Fruit fly (Drosophila melanogaster): Measurements from ENCODE around the gene CG10466.

The CG10466 gene

dm6 chr2L:19756716-19757115 is 35.2 kb upstream of the CG10466 start, which contains the start of gene CG10631 (continued):
- TF ChIP-seq CG13287 (GFP tag; IDR thresholded peaks at IDR 0.05; ENCODE audit: partially characterized antibody) (peak; percentile 90), ATbp (GFP tag; optimal IDR thresholded peaks at IDR 0.05) (no peak), Doc3 (GFP tag; IDR thresholded peaks at IDR 0.05; ENCODE audit: partially characterized antibody) (peak; percentile 69), cas (GFP tag; IDR thresholded peaks at IDR 0.05) (no peak), Sin3A (optimal IDR thresholded peaks at IDR 0.05) (no peak), Scr (GFP tag; IDR thresholded peaks at IDR 0.05; ENCODE audit: partially characterized antibody) (peak; percentile 82), sob (GFP tag; IDR thresholded peaks at IDR 0.05) (0 out of 2 replicates have a peak, but pooled peaks have one; percentile 34), sens-2 (GFP tag; IDR thresholded peaks at IDR 0.05) (no peak), CG3281 (GFP tag; optimal IDR thresholded peaks at IDR 0.05) (peak; percentile 11), Opbp (GFP tag; IDR thresholded peaks at IDR 0.05; ENCODE audit: partially characterized antibody) (peak; percentile 79), CG12155 (GFP tag; optimal IDR thresholded peaks at IDR 0.05) (no peak), lab (GFP tag; optimal IDR thresholded peaks at IDR 0.05) (peak; percentile 34), Dbx (GFP tag; IDR thresholded peaks at IDR 0.05) (0 out of 3 replicates have a peak, but pooled peaks have one; percentile 22)

dm6 chr2L:19758511-19759128 is 33.3 kb upstream of the CG10466 start, which contains the start of the genes CG10628 and Dus3:
Gene CG10628 (minus strand): TSS chr2L:19758615.
Gene Dus3 (plus strand): TSS chr2L:19758879.
- TF ChIP-seq repo (GFP tag; optimal IDR thresholded peaks at IDR 0.05), result peak; percentile 83
- TF ChIP-seq lmd (GFP tag; IDR thresholded peaks at IDR 0.05), result peak; percentile 94
- peak; percentile 60 for TF ChIP-seq Adf1 (GFP tag; IDR thresholded peaks at IDR 0.05)
- peak; percentile 53; the same call in 1 of the 3 replicates for TF ChIP-seq vnd (GFP tag; IDR thresholded peaks at IDR 0.05; ENCODE audit: partially characterized antibody)
- TF ChIP-seq CG15479 (GFP tag; optimal IDR thresholded peaks at IDR 0.05), result peak; percentile 72
- TF ChIP-seq slp2 (GFP tag; optimal IDR thresholded peaks at IDR 0.05), result peak; percentile 68
- TF ChIP-seq Deaf1 (tag; optimal IDR thresholded peaks at IDR 0.05), result peak; percentile 67
- peak; percentile 86 for TF ChIP-seq CG5953 (GFP tag; IDR thresholded peaks at IDR 0.05)
- peak; percentile 91 for TF ChIP-seq Hr3 (GFP tag; optimal IDR thresholded peaks at IDR 0.05)
- peak; percentile 89 for TF ChIP-seq Aef1 (GFP tag; IDR thresholded peaks at IDR 0.05)
- peak; percentile 80 for TF ChIP-seq ssp (GFP tag; IDR thresholded peaks at IDR 0.05)
- TF ChIP-seq CG15601 (tag; optimal IDR thresholded peaks at IDR 0.05), result peak; percentile 86
- TF ChIP-seq CG17328 (GFP tag; IDR thresholded peaks at IDR 0.05), result peak; percentile 90
- TF ChIP-seq Ssrp (tag; optimal IDR thresholded peaks at IDR 0.05), result peak; percentile 86
- TF ChIP-seq CG34422 (GFP tag; IDR thresholded peaks at IDR 0.05), result peak; percentile 96
- peak; percentile 72; the same call in 2 of the 3 replicates for TF ChIP-seq CG11560 (tag; IDR thresholded peaks at IDR 0.05)
- TF ChIP-seq disco-r (GFP tag; optimal IDR thresholded peaks at IDR 0.05), result peak; percentile 83
- peak; percentile 77 for TF ChIP-seq gsb (GFP tag; IDR thresholded peaks at IDR 0.05)
- TF ChIP-seq CG4424 (GFP tag; optimal IDR thresholded peaks at IDR 0.05), result peak; percentile 88
- TF ChIP-seq nerfin-2 (GFP tag; IDR thresholded peaks at IDR 0.05; ENCODE audit: partially characterized antibody), result no peak
- peak; percentile 99 for TF ChIP-seq Med (GFP tag)
- peak; percentile 94 for TF ChIP-seq sob (GFP tag; IDR thresholded peaks at IDR 0.05)
- peak; percentile 87 for TF ChIP-seq otp (GFP tag; IDR thresholded peaks at IDR 0.05)
- TF ChIP-seq CG12155 (GFP tag; optimal IDR thresholded peaks at IDR 0.05), result peak; percentile 90
- peak; percentile 75 for TF ChIP-seq schlank (tag; optimal IDR thresholded peaks at IDR 0.05)
- TF ChIP-seq dimm (GFP tag; IDR thresholded peaks at IDR 0.05), result peak; percentile 75
- peak; percentile 82 for TF ChIP-seq Sry-δ (GFP tag; optimal IDR thresholded peaks at IDR 0.05)
- TF ChIP-seq CG33557 (GFP tag; optimal IDR thresholded peaks at IDR 0.05), result peak; percentile 73
- TF ChIP-seq hth (optimal IDR thresholded peaks at IDR 0.05), result no peak
- peak; percentile 97 for TF ChIP-seq sd (tag; optimal IDR thresholded peaks at IDR 0.05)
- peak; percentile 86 for TF ChIP-seq scrt (GFP tag; optimal IDR thresholded peaks at IDR 0.05)
- TF ChIP-seq ro (GFP tag; IDR thresholded peaks at IDR 0.05), result peak; percentile 49
- peak; percentile 94 for TF ChIP-seq nmo (GFP tag; optimal IDR thresholded peaks at IDR 0.05)
- TF ChIP-seq org-1 (GFP tag; optimal IDR thresholded peaks at IDR 0.05), result peak; percentile 77
- 0 out of 2 replicates have a peak, but pooled peaks have one; percentile 33 for TF ChIP-seq crol (GFP tag; IDR thresholded peaks at IDR 0.05)
- TF ChIP-seq CG15073 (GFP tag; optimal IDR thresholded peaks at IDR 0.05), result no peak
- TF ChIP-seq Eip74EF (GFP tag; optimal IDR thresholded peaks at IDR 0.05), result peak in 1 of 2 experiments; percentile 78
- TF ChIP-seq h (optimal IDR thresholded peaks at IDR 0.05), result no peak
